Worm (Caenorhabditis elegans) whole organism, early embryonic: ENCODE results near the gene prx-14.
"Not testable (repeated sequence)": the region's sequence is repeated elsewhere in the genome, so short reads cannot be mapped to it uniquely, and the experiment has no call there.

Source experiments
- F13C5.2 ChIP-seq: sonication (generic microtip); optimal IDR thresholded peaks from 2 replicates; lab custom pipeline; 2017; ENCODE audit warnings: mild to moderate bottlenecking, missing genetic modification characterization, inconsistent platforms, missing compliant biosample characterization
- aly-1 ChIP-seq: sonication (generic microtip); optimal IDR thresholded peaks from 2 replicates; lab custom pipeline; 2016; ENCODE audit warnings: missing genetic modification characterization, missing compliant biosample characterization
- ama-1 ChIP-seq: fragments of 150-350 bp; optimal IDR thresholded peaks from 2 replicates; lab custom pipeline; 2014
- ceh-13 ChIP-seq: fragments of 200-800 bp; sonication (Bioruptor generic); optimal IDR thresholded peaks from 2 replicates; lab custom pipeline; 2018; ENCODE audit warnings: mild to moderate bottlenecking, missing genetic modification characterization, missing compliant biosample characterization
- ceh-36 ChIP-seq: sonication (generic microtip); optimal IDR thresholded peaks from 2 replicates; lab custom pipeline; 2016; ENCODE audit warnings: missing genetic modification characterization, inconsistent platforms, missing compliant biosample characterization
- ets-7 ChIP-seq: sonication (generic microtip); optimal IDR thresholded peaks from 2 replicates; lab custom pipeline; 2016; ENCODE audit warnings: missing genotype, missing genetic modification characterization, missing compliant biosample characterization
- flt-1 ChIP-seq: fragments of 200-800 bp; sonication (Bioruptor generic); IDR thresholded peaks from 2 replicates; pipeline ENCODE4 v1.3.6; 2022; ENCODE audit warnings: missing genetic modification characterization, missing compliant biosample characterization
- hmbx-1 ChIP-seq: sonication (generic microtip); optimal IDR thresholded peaks from 2 replicates; lab custom pipeline; 2016; ENCODE audit warnings: mild to moderate bottlenecking, missing genetic modification characterization, missing compliant biosample characterization
- hnd-1 ChIP-seq: sonication (generic microtip); optimal IDR thresholded peaks from 2 replicates; lab custom pipeline; 2016; ENCODE audit warnings: missing genetic modification characterization, missing compliant biosample characterization
- pes-1 ChIP-seq: fragments of 200-800 bp; sonication (Bioruptor generic); IDR thresholded peaks from 2 replicates; pipeline ENCODE4 v1.3.6; 2022; ENCODE audit warnings: missing genetic modification reagents, missing genetic modification characterization, missing compliant biosample characterization
- scrt-1 ChIP-seq: fragments of 200-800 bp; sonication (Bioruptor generic); IDR thresholded peaks from 2 replicates; pipeline ENCODE4 v1.3.6; 2022; ENCODE audit warnings: missing genetic modification characterization, missing compliant biosample characterization
- sea-1 ChIP-seq: fragments of 200-800 bp; sonication (Bioruptor generic); conservative IDR thresholded peaks from 2 replicates; pipeline ENCODE4 v1.3.6; 2022; ENCODE audit warnings: missing genetic modification characterization, missing compliant biosample characterization
- tbx-37 ChIP-seq: fragments of 200-800 bp; sonication (Bioruptor generic); conservative IDR thresholded peaks from 2 replicates; pipeline ENCODE4 v1.3.6; 2022; ENCODE audit warnings: missing genetic modification reagents, missing genetic modification characterization, missing compliant biosample characterization

- not testable (repeated sequence) for TF ChIP-seq ama-1 (lab: Kevin White, UChicago); F13C5.2 (tag; lab: Kevin White, UChicago); pes-1 (GFP tag; lab: Robert Waterston, UW); ceh-36 (tag; lab: Kevin White, UChicago); sea-1; aly-1 (tag; lab: Kevin White, UChicago); ets-7 (tag; lab: Kevin White, UChicago); hmbx-1 (tag; lab: Kevin White, UChicago); hnd-1 (tag; lab: Kevin White, UChicago); flt-1; scrt-1 (GFP tag; lab: Robert Waterston, UW); ceh-13; tbx-37 (GFP tag; lab: Robert Waterston, UW)
These were observed 16.1 kb downstream of the prx-14 start, which contains the start of gene R07H5.16 for ce11 chrIV:11198983-11199382.
